Worm (Caenorhabditis elegans) whole organism, young adult: ENCODE results near the gene dnpp-1.

ENCODE experiments used
- ama-1 ChIP-seq, 3 experiments: fragments of 150-350 bp in 1 of 3; sonication (generic microtip) in 2 of 3; optimal IDR thresholded peaks; 2 replicates each; lab custom pipeline; 2014 to 2018; ENCODE audit warnings: missing biosample characterization in 2 of 3, missing genetic modification characterization in 2 of 3, missing genetic modification reagents in 2 of 3
- ceh-40 ChIP-seq: fragments of 200-800 bp; sonication (Bioruptor generic); IDR thresholded peaks from 2 replicates; pipeline ENCODE4 v1.3.6; 2022; ENCODE audit warnings: missing genetic modification characterization, missing compliant biosample characterization
- dpl-1 ChIP-seq: fragments of 150-350 bp; optimal IDR thresholded peaks from 2 replicates; lab custom pipeline; 2014; ENCODE audit warnings: missing biosample characterization, missing genetic modification reagents, missing genetic modification characterization
- ets-4 ChIP-seq: fragments of 200-800 bp; sonication (Bioruptor generic); optimal IDR thresholded peaks from 2 replicates; lab custom pipeline; 2018; ENCODE audit warnings: mild to moderate bottlenecking, missing genetic modification characterization, missing compliant biosample characterization
- rec-8 ChIP-seq, 2 experiments: sonication (generic microtip); optimal IDR thresholded peaks; 2 replicates each; lab custom pipeline; 2016; ENCODE audit warnings: mild to moderate bottlenecking in 2 of 2, missing genetic modification characterization in 2 of 2, missing genetic modification reagents in 2 of 2, missing genotype in 2 of 2, missing biosample characterization in 1 of 2, missing compliant biosample characterization in 1 of 2, moderate library complexity in 1 of 2

- TF ChIP-seq rec-8 (tag; optimal IDR thresholded peaks at IDR 0.05; lab: Kevin White, UChicago) (no peak), ets-4 (GFP tag; lab: Kevin White, UChicago) (no peak), ceh-40 (GFP tag; lab: Robert Waterston, UW) (no peak), ama-1 (optimal IDR thresholded peaks at IDR 0.05; lab: Kevin White, UChicago) (no peak), ama-1 (GFP tag; optimal IDR thresholded peaks at IDR 0.05; lab: Kevin White, UChicago) (no peak), dpl-1 (GFP tag; lab: Kevin White, UChicago) (no peak)
These were observed 42.5 kb upstream of the dnpp-1 start, which contains the start of gene dpff-1 for ce11 chrIII:5906059-5906458.
